Fruit fly (Drosophila melanogaster): ENCODE data around the gene CG11668.

- no peak for TF ChIP-seq CG8478 (optimal IDR thresholded peaks at IDR 0.05)
- TF ChIP-seq CTCF (optimal IDR thresholded peaks at IDR 0.05), result no peak
Measured at dm6 chr3R:13051298-13051723, 13.1 kb downstream of the CG11668 start, which contains the start of gene CG7966.

Data from S2 (cell line).